Fruit fly (Drosophila melanogaster) whole organism, prepupa: ENCODE results near the gene Syt12.

Source experiments
- CG10631 ChIP-seq: fragments of 200-800 bp; sonication (Bioruptor generic); optimal IDR thresholded peaks from 2 replicates; lab custom pipeline; 2016; ENCODE audit warnings: missing biosample characterization, missing genetic modification characterization
- CG11294 ChIP-seq: fragments of 200-800 bp; sonication (Bioruptor generic); IDR thresholded peaks from 2 replicates; pipeline ENCODE4 v1.3.6; 2022; ENCODE audit warnings: missing biosample characterization, missing genetic modification characterization
- CG11762 ChIP-seq: fragments of 200-800 bp; sonication (Bioruptor generic); optimal IDR thresholded peaks from 3 replicates; lab custom pipeline; 2016; ENCODE audit warnings: missing biosample characterization, missing genetic modification characterization; ENCODE audit not compliant: insufficient read depth
- CG11902 ChIP-seq: fragments of 200-800 bp; sonication (Bioruptor generic); optimal IDR thresholded peaks from 3 replicates; lab custom pipeline; 2016; ENCODE audit warnings: missing biosample characterization, missing genetic modification characterization
- CG1621 ChIP-seq: fragments of 200-800 bp; sonication (Bioruptor generic); optimal IDR thresholded peaks from 3 replicates; lab custom pipeline; 2018; ENCODE audit warnings: missing biosample characterization, mild to moderate bottlenecking, missing genetic modification characterization
- CG16779 ChIP-seq: fragments of 200-800 bp; sonication (Bioruptor generic); optimal IDR thresholded peaks from 3 replicates; lab custom pipeline; 2017; ENCODE audit warnings: missing biosample characterization, mild to moderate bottlenecking, missing genetic modification characterization
- CG3032 ChIP-seq: fragments of 200-800 bp; optimal IDR thresholded peaks from 2 replicates; lab custom pipeline; 2019; ENCODE audit warnings: missing biosample characterization, mild to moderate bottlenecking, missing genetic modification characterization, moderate library complexity
- CG32006 ChIP-seq: fragments of 200-800 bp; sonication (Bioruptor generic); optimal IDR thresholded peaks from 3 replicates; lab custom pipeline; 2017; ENCODE audit warnings: missing biosample characterization, mild to moderate bottlenecking, missing genetic modification characterization
- CG34406 ChIP-seq: fragments of 200-800 bp; sonication (Bioruptor generic); optimal IDR thresholded peaks from 3 replicates; lab custom pipeline; 2016; ENCODE audit warnings: missing biosample characterization, missing genetic modification characterization
- CG3919 ChIP-seq: fragments of 200-800 bp; sonication (Bioruptor generic); optimal IDR thresholded peaks from 3 replicates; lab custom pipeline; 2016; ENCODE audit warnings: missing biosample characterization, missing genetic modification characterization
- CG4318 ChIP-seq: fragments of 200-800 bp; sonication (Bioruptor generic); optimal IDR thresholded peaks from 3 replicates; lab custom pipeline; 2017; ENCODE audit warnings: missing biosample characterization, mild to moderate bottlenecking, missing genetic modification characterization
- CG6163 ChIP-seq: fragments of 200-800 bp; sonication (Bioruptor generic); IDR thresholded peaks from 3 replicates; pipeline ENCODE4 v1.3.6; 2022; ENCODE audit warnings: missing biosample characterization, missing genetic modification characterization
- CG6276 ChIP-seq: fragments of 200-800 bp; sonication (Bioruptor generic); optimal IDR thresholded peaks from 2 replicates; lab custom pipeline; 2017; ENCODE audit warnings: missing biosample characterization, mild to moderate bottlenecking, missing genetic modification characterization
- CG6792 ChIP-seq: fragments of 200-800 bp; sonication (Bioruptor generic); optimal IDR thresholded peaks from 3 replicates; lab custom pipeline; 2016; ENCODE audit warnings: missing biosample characterization, missing genetic modification characterization
- CG6808 ChIP-seq: fragments of 200-800 bp; sonication (Bioruptor generic); optimal IDR thresholded peaks from 3 replicates; lab custom pipeline; 2017; ENCODE audit warnings: missing biosample characterization, missing genetic modification characterization, mild to moderate bottlenecking, moderate library complexity, missing genetic modification reagents
- CG6854 ChIP-seq: fragments of 200-800 bp; sonication (Bioruptor generic); optimal IDR thresholded peaks from 2 replicates; lab custom pipeline; 2017; ENCODE audit warnings: missing biosample characterization, mild to moderate bottlenecking, missing genetic modification characterization
- CG7368 ChIP-seq: fragments of 200-800 bp; sonication (Bioruptor generic); optimal IDR thresholded peaks from 3 replicates; lab custom pipeline; 2016; ENCODE audit warnings: missing biosample characterization, missing genetic modification characterization
- CG8119 ChIP-seq: fragments of 200-800 bp; sonication (Bioruptor generic); IDR thresholded peaks from 3 replicates; pipeline ENCODE4 v1.3.6; 2022; ENCODE audit warnings: missing biosample characterization, missing genetic modification characterization
- CG8319 ChIP-seq: fragments of 200-800 bp; sonication (Bioruptor generic); optimal IDR thresholded peaks from 3 replicates; lab custom pipeline; 2016; ENCODE audit warnings: missing biosample characterization, missing genetic modification characterization
- CG8632 ChIP-seq: fragments of 200-800 bp; sonication (Bioruptor generic); optimal IDR thresholded peaks from 3 replicates; lab custom pipeline; 2016; ENCODE audit warnings: missing biosample characterization, missing genetic modification characterization
- CG9139 ChIP-seq: fragments of 200-800 bp; sonication (Bioruptor generic); optimal IDR thresholded peaks from 3 replicates; lab custom pipeline; 2017; ENCODE audit warnings: missing biosample characterization, mild to moderate bottlenecking, missing genetic modification characterization
- Eip78C ChIP-seq: fragments of 200-800 bp; sonication (Bioruptor generic); peaks from one replicate; lab custom pipeline; 2016; ENCODE audit warnings: missing biosample characterization, missing genetic modification characterization
- Ets21C ChIP-seq: fragments of 200-800 bp; sonication (Bioruptor generic); optimal IDR thresholded peaks from 3 replicates; lab custom pipeline; 2016; ENCODE audit warnings: missing biosample characterization, missing genetic modification characterization
- Ets96B ChIP-seq: fragments of 200-800 bp; optimal IDR thresholded peaks from 2 replicates; lab custom pipeline; 2019; ENCODE audit warnings: missing biosample characterization, mild to moderate bottlenecking, missing genetic modification characterization, moderate library complexity
- Gug ChIP-seq: fragments of 200-800 bp; sonication (Bioruptor generic); IDR thresholded peaks from 2 replicates; pipeline ENCODE4 v1.3.6; 2022; ENCODE audit warnings: missing biosample characterization, missing genetic modification characterization
- Hr38 ChIP-seq: sonication (Bioruptor generic); optimal IDR thresholded peaks from 2 replicates; lab custom pipeline; 2016; ENCODE audit warnings: missing biosample characterization, missing genetic modification characterization
- Hr39 ChIP-seq: fragments of 200-800 bp; sonication (Bioruptor generic); optimal IDR thresholded peaks from 2 replicates; lab custom pipeline; 2016; ENCODE audit warnings: missing biosample characterization, missing genetic modification characterization
- Hr4 ChIP-seq: fragments of 200-800 bp; sonication (Bioruptor generic); optimal IDR thresholded peaks from 3 replicates; lab custom pipeline; 2016; ENCODE audit warnings: missing biosample characterization, missing genetic modification characterization
- Lpt ChIP-seq: fragments of 200-800 bp; sonication (Bioruptor generic); optimal IDR thresholded peaks from 3 replicates; lab custom pipeline; 2016; ENCODE audit warnings: missing biosample characterization, missing genetic modification characterization
- Sox102F ChIP-seq: fragments of 200-800 bp; sonication (Bioruptor generic); optimal IDR thresholded peaks from 2 replicates; lab custom pipeline; 2016; ENCODE audit warnings: missing biosample characterization, mild to moderate bottlenecking, missing genetic modification characterization
- Sox15 ChIP-seq: fragments of 200-800 bp; sonication (Bioruptor generic); optimal IDR thresholded peaks from 3 replicates; lab custom pipeline; 2016; ENCODE audit warnings: missing biosample characterization, missing genetic modification characterization
- achi ChIP-seq: fragments of 200-800 bp; sonication (Bioruptor generic); optimal IDR thresholded peaks from 3 replicates; lab custom pipeline; 2016; ENCODE audit warnings: missing biosample characterization, missing genetic modification characterization
- acj6 ChIP-seq: fragments of 200-800 bp; sonication (Bioruptor generic); optimal IDR thresholded peaks from 3 replicates; lab custom pipeline; 2016; ENCODE audit warnings: missing biosample characterization, missing genetic modification characterization
- cyc ChIP-seq: fragments of 200-800 bp; sonication (Bioruptor generic); optimal IDR thresholded peaks from 3 replicates; lab custom pipeline; 2016; ENCODE audit warnings: missing biosample characterization, missing genetic modification characterization
- dac ChIP-seq: fragments of 200-800 bp; sonication (Bioruptor generic); optimal IDR thresholded peaks from 2 replicates; lab custom pipeline; 2017; ENCODE audit warnings: missing biosample characterization, mild to moderate bottlenecking, missing genetic modification characterization
- dsx ChIP-seq: fragments of 200-800 bp; optimal IDR thresholded peaks from 3 replicates; lab custom pipeline; 2019; ENCODE audit warnings: missing biosample characterization, mild to moderate bottlenecking, missing genetic modification characterization, moderate library complexity; ENCODE audit not compliant: poor library complexity, severe bottlenecking
- eg ChIP-seq: fragments of 200-800 bp; sonication (Bioruptor generic); IDR thresholded peaks from 3 replicates; pipeline ENCODE4 v1.3.6; 2022; ENCODE audit warnings: missing biosample characterization, missing genetic modification characterization
- esn ChIP-seq: fragments of 200-800 bp; sonication (Bioruptor generic); optimal IDR thresholded peaks from 2 replicates; lab custom pipeline; 2016; ENCODE audit warnings: missing biosample characterization, mild to moderate bottlenecking, missing genetic modification characterization, moderate library complexity
- fd59A ChIP-seq: fragments of 200-800 bp; sonication (Bioruptor generic); optimal IDR thresholded peaks from 2 replicates; lab custom pipeline; 2017; ENCODE audit warnings: missing biosample characterization, mild to moderate bottlenecking, missing genetic modification characterization, missing genetic modification reagents
- fkh ChIP-seq: fragments of 200-800 bp; sonication (Bioruptor generic); optimal IDR thresholded peaks from 3 replicates; lab custom pipeline; 2017; ENCODE audit warnings: missing biosample characterization, mild to moderate bottlenecking, missing genetic modification characterization, moderate library complexity
- net ChIP-seq: fragments of 200-800 bp; sonication (Bioruptor generic); optimal IDR thresholded peaks from 3 replicates; lab custom pipeline; 2016; ENCODE audit warnings: missing biosample characterization, missing genetic modification characterization
- salr ChIP-seq, 2 experiments: fragments of 200-800 bp; sonication (Bioruptor generic); optimal IDR thresholded peaks; 3 replicates each; lab custom pipeline; 2016 to 2018; ENCODE audit warnings: missing biosample characterization in 2 of 2, missing genetic modification characterization in 2 of 2, mild to moderate bottlenecking in 1 of 2
- ss ChIP-seq, 2 experiments: fragments of 200-800 bp; sonication (Bioruptor generic); optimal IDR thresholded peaks; 2 replicates in 1 of 2; 3 replicates in 1 of 2; lab custom pipeline; 2017 to 2018; ENCODE audit warnings: mild to moderate bottlenecking in 2 of 2, missing biosample characterization in 2 of 2, missing genetic modification characterization in 2 of 2, moderate library complexity in 1 of 2
- svp ChIP-seq: fragments of 200-800 bp; sonication (Bioruptor generic); peaks from one replicate; lab custom pipeline; 2016; ENCODE audit warnings: missing biosample characterization, missing genetic modification characterization
- topi ChIP-seq: fragments of 200-800 bp; sonication (Bioruptor generic); optimal IDR thresholded peaks from 3 replicates; lab custom pipeline; 2016; ENCODE audit warnings: missing biosample characterization, missing genetic modification characterization

The Syt12 gene

DNA sequence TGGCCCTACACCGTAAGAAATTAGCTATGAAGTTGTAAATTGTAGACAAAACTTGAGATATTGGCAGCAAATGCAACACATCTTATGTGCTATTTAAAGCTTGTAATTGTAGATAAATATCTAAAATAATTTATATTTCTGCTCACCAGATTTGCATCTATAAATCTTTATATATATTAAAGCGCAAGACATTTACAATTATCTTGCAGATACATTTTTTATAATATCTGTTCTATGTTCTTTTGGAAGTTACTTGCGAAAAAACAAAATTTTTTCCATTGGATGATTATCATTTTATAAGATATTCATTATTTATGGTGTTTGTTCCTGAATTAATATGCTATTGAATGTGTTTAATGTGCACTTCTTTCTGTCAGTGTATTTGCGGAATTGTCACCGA, 44.7 kb upstream of the Syt12 start (continued):
- TF ChIP-seq CG3032 (tag; lab: Kevin White, UChicago) (peak; percentile 54), salr (GFP tag; optimal IDR thresholded peaks at IDR 0.05; lab: Kevin White, UChicago) (peak in 1 of 2 experiments; percentile 32), CG34406 (GFP tag; lab: Kevin White, UChicago) (peak; percentile 28), CG8632 (GFP tag; lab: Kevin White, UChicago) (peak; percentile 34), CG9139 (GFP tag; lab: Kevin White, UChicago) (no peak), CG16779 (tag; lab: Kevin White, UChicago) (no peak)

- TF ChIP-seq Lpt (peak; percentile 10), CG3919 (GFP tag; lab: Kevin White, UChicago) (no peak), Eip78C (GFP tag; lab: Kevin White, UChicago) (peak; percentile 80), CG7368 (GFP tag; lab: Kevin White, UChicago) (no peak), CG11902 (GFP tag; lab: Kevin White, UChicago) (no peak), cyc (no peak), fkh (GFP tag; lab: Kevin White, UChicago) (peak; percentile 35), topi (GFP tag; lab: Kevin White, UChicago) (no peak), CG32006 (GFP tag; lab: Kevin White, UChicago) (peak; percentile 12), Sox15 (GFP tag; lab: Kevin White, UChicago) (no peak), Gug (GFP tag; lab: Robert Waterston, UW) (no peak), Hr38 (no peak), Hr4 (peak; percentile 10), eg (GFP tag; lab: Robert Waterston, UW) (0 out of 3 replicates have a peak, but pooled peaks have one; percentile 18), CG8119 (GFP tag; lab: Robert Waterston, UW) (0 out of 3 replicates have a peak, but pooled peaks have one; percentile 12), CG8319 (GFP tag; lab: Kevin White, UChicago) (no peak), CG6808 (no peak), fd59A (GFP tag; lab: Kevin White, UChicago) (no peak), achi (GFP tag; lab: Kevin White, UChicago) (no peak)
- TF ChIP-seq, all 60 proteins: peak for 7
Observed at dm6 chrX:13314789-13315462, 44.1 kb upstream of the Syt12 start.

DNA sequence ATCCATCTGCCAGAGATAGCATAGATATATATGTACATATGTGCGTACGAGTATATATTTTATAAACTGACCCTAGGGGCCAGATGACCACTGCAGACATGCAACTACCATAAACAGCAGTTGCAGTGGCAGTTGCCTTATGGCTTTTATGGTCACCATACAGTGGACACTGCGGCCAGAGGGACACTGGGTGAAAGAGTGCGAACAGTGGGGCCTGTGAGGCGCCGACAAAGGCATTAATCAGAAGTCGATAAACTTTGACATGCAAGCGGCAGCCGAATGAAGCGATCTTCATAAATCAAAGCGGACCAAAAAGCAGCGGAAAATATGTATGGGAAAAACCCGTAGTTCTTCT, 43.6 kb upstream of the Syt12 start:
- TF ChIP-seq ss (GFP tag; optimal IDR thresholded peaks at IDR 0.05; lab: Kevin White, UChicago), result peak in 1 of 2 experiments; percentile 68
- peak; percentile 28 for TF ChIP-seq CG32006 (GFP tag; lab: Kevin White, UChicago)
- TF ChIP-seq topi (GFP tag; lab: Kevin White, UChicago), result no peak
- no peak for TF ChIP-seq dac (GFP tag; lab: Kevin White, UChicago)
- no peak for TF ChIP-seq CG6808
- no peak for TF ChIP-seq CG6792 (GFP tag; lab: Kevin White, UChicago)
- TF ChIP-seq CG6163 (GFP tag; lab: Robert Waterston, UW), result no peak
- no peak for TF ChIP-seq esn (GFP tag; lab: Kevin White, UChicago)
- no peak for TF ChIP-seq Ets21C (GFP tag; lab: Kevin White, UChicago)
- no peak for TF ChIP-seq CG6854 (GFP tag; lab: Kevin White, UChicago)
- TF ChIP-seq svp (GFP tag; lab: Kevin White, UChicago), result peak; percentile 51
- no peak for TF ChIP-seq CG4318 (GFP tag; lab: Kevin White, UChicago)
- TF ChIP-seq CG8119 (GFP tag; lab: Robert Waterston, UW), result peak; percentile 15; the same call in 1 of the 3 replicates

DNA sequence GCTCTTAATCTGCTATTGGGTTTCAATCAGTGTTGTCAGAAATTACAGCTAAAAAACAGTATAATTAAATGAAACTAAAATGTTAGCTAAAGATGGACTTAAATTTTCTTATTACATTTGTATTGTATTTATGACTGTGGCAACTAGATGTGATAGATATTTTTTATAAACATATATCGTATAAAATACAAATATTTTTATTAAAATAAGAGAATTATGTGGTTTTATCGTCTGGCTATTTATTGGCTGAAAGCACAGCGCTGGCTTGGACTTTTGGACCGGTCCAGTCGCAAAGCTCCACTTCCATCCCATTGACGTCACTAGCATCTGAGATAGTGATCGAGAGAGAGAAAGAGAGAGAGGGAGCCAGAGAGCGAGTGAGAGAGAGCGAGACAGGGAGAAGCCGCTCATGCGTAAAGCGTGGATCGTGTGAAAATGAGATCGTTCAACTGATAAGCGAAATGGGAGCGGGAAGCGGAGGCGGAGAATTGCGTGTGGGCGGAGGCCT, 39.6 kb upstream of the Syt12 start:
- peak; percentile 65 for TF ChIP-seq Sox102F
- peak; percentile 28 for TF ChIP-seq CG6792 (GFP tag; lab: Kevin White, UChicago)
- TF ChIP-seq esn (GFP tag; lab: Kevin White, UChicago), result peak; percentile 53
- TF ChIP-seq dsx (GFP tag; lab: Kevin White, UChicago), result peak; percentile 89
- TF ChIP-seq Ets96B (tag; lab: Kevin White, UChicago), result peak; percentile 89
- TF ChIP-seq CG1621 (tag; lab: Kevin White, UChicago), result peak; percentile 80
- peak; percentile 81 for TF ChIP-seq net
- peak; percentile 59 for TF ChIP-seq CG11762 (GFP tag; lab: Kevin White, UChicago)
- TF ChIP-seq Ets21C (GFP tag; lab: Kevin White, UChicago), result no peak
- peak; percentile 94 for TF ChIP-seq CG6808
- TF ChIP-seq CG11294, result no peak
- peak; percentile 19 for TF ChIP-seq CG10631 (GFP tag; lab: Kevin White, UChicago)
- peak; percentile 96 for TF ChIP-seq CG6276 (GFP tag; lab: Kevin White, UChicago)
- no peak for TF ChIP-seq Hr38
- peak; percentile 57 for TF ChIP-seq acj6 (GFP tag; lab: Kevin White, UChicago)
- TF ChIP-seq Hr39 (GFP tag; lab: Kevin White, UChicago), result no peak
- peak; percentile 65 for TF ChIP-seq dac (GFP tag; lab: Kevin White, UChicago)
